Fruit fly (Drosophila melanogaster) Kc167 (cell line): ENCODE data around the gene Ankrd49.

Experiments
- Myc ChIP-seq: fragments of >200 bp; optimal IDR thresholded peaks from 2 replicates; lab custom pipeline; 2017; ENCODE audit warnings: missing external identifiers
- psq ChIP-seq: fragments of >200 bp; optimal IDR thresholded peaks from 2 replicates; lab custom pipeline; 2017; ENCODE audit warnings: missing external identifiers

- TF ChIP-seq Myc (lab: Kevin White, UChicago) (no peak), psq (lab: Kevin White, UChicago) (no peak)
Measured at dm6 chr2L:15052805-15053388, 45.7 kb upstream of the Ankrd49 start.
